Worm (Caenorhabditis elegans): Measurements from ENCODE around the gene psme-3.

DNA sequence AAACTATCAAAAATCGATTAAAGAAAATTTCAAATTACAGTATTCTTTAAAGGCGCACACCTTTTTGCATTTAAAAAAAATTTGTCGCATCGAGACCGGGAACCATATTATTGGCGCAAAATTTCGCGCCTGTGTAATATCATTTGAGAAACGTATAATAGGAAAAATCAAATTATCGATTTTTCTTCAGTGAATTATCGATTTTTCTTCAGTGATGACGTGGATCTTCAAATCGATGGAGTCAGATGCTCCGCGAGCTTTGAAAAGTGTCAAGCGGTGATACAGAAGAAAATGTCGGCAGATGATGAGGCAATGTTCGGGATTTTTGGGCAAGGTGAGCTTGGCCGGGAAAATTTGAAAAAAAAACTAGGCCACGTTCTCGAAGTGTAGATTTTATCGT, 32.5 kb upstream of the psme-3 start:
- no peak for TF ChIP-seq dmd-4 (tag; optimal IDR thresholded peaks at IDR 0.05)
- TF ChIP-seq sem-4 (tag; optimal IDR thresholded peaks at IDR 0.05): no peak
- no peak for TF ChIP-seq ama-1 (optimal IDR thresholded peaks at IDR 0.05)
- TF ChIP-seq fos-1 (tag; optimal IDR thresholded peaks at IDR 0.05): no peak
- TF ChIP-seq mab-5 (tag; optimal IDR thresholded peaks at IDR 0.05): no peak
